Worm (Caenorhabditis elegans): ENCODE results near the gene Y32G9A.12.

DNA sequence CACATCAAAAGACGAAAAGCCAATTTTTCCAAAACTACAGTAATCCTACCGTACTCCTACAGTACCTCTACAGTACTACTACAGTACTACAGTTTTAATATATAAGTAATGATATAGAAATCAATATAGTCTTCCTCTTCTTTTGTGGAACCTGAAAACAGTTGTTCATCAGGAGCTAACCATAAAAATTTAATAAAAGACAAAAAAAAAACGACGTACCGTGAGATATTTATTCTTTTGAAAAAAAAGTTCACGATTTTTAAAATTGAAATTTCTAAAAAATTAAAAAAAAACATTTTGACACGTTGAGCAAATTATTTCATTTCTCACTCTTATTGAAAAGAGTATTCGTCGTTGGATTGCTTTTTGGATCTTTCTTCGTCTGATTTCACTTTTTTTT lies 8.9 kb downstream of the Y32G9A.12 start, which contains the start of gene Y32G9A.3:
- no peak for TF ChIP-seq ceh-22 (tag; optimal IDR thresholded peaks at IDR 0.05)
- no peak for TF ChIP-seq dmd-4 (tag; optimal IDR thresholded peaks at IDR 0.05; ENCODE audit: borderline replicate concordance)
- TF ChIP-seq zip-5 (tag; optimal IDR thresholded peaks at IDR 0.05): no peak
- no peak for TF ChIP-seq lin-11 (tag; optimal IDR thresholded peaks at IDR 0.05)
- TF ChIP-seq nhr-11 (tag; optimal IDR thresholded peaks at IDR 0.05): no peak
- TF ChIP-seq unc-42 (tag; optimal IDR thresholded peaks at IDR 0.05): no peak
- no peak for TF ChIP-seq tbx-2 (tag; optimal IDR thresholded peaks at IDR 0.05)
- TF ChIP-seq C08G9.2 (tag; optimal IDR thresholded peaks at IDR 0.05): no peak
